Fruit fly (Drosophila melanogaster) whole organism, embryonic: ENCODE results near the gene CG15394.
A peak's percentile ranks its signal among the peaks of the same experiment; 100 is the strongest.

Source experiments
- Ada2b ChIP-seq: fragments of 200-800 bp; sonication (Bioruptor generic); IDR thresholded peaks from 2 replicates; pipeline ENCODE4 v1.3.6; 2022; ENCODE audit warnings: missing biosample characterization, missing genetic modification characterization
- Aef1 ChIP-seq: fragments of 200-800 bp; sonication (Bioruptor generic); IDR thresholded peaks from 3 replicates; pipeline ENCODE4 v1.3.6; 2022; ENCODE audit warnings: missing biosample characterization, missing genetic modification characterization
- Atf3 ChIP-seq: fragments of 200-800 bp; sonication (Bioruptor generic); optimal IDR thresholded peaks from 3 replicates; lab custom pipeline; 2016; ENCODE audit warnings: missing biosample characterization, missing genetic modification characterization
- Atf6 ChIP-seq: fragments of 200-800 bp; sonication (Bioruptor generic); IDR thresholded peaks from 2 replicates; pipeline ENCODE4 v1.3.6; 2022; ENCODE audit warnings: missing biosample characterization, missing genetic modification characterization
- B-H2 ChIP-seq: fragments of 200-800 bp; sonication (Bioruptor generic); optimal IDR thresholded peaks from 2 replicates; lab custom pipeline; 2018; ENCODE audit warnings: missing biosample characterization, mild to moderate bottlenecking, missing genetic modification characterization
- BtbVII ChIP-seq: fragments of 200-800 bp; sonication (Bioruptor generic); optimal IDR thresholded peaks from 3 replicates; lab custom pipeline; 2017; ENCODE audit warnings: missing biosample characterization, mild to moderate bottlenecking, missing genetic modification characterization
- CG10565 ChIP-seq: fragments of 200-800 bp; sonication (Bioruptor generic); optimal IDR thresholded peaks from 3 replicates; lab custom pipeline; 2016; ENCODE audit warnings: missing biosample characterization, mild to moderate bottlenecking, missing genetic modification characterization
- CG1233 ChIP-seq: fragments of 200-800 bp; sonication (Bioruptor generic); optimal IDR thresholded peaks from 4 replicates; lab custom pipeline; 2018; ENCODE audit warnings: missing biosample characterization, mild to moderate bottlenecking, missing genetic modification characterization
- CG13287 ChIP-seq: fragments of 200-800 bp; sonication (Bioruptor generic); IDR thresholded peaks from 2 replicates; pipeline ENCODE4 v1.3.6; 2022; ENCODE audit warnings: missing biosample characterization, missing genetic modification characterization; ENCODE audit not compliant: partially characterized antibody
- CG13296 ChIP-seq: fragments of 200-800 bp; sonication (Bioruptor generic); optimal IDR thresholded peaks from 3 replicates; lab custom pipeline; 2018; ENCODE audit warnings: missing biosample characterization, mild to moderate bottlenecking, missing genetic modification characterization
- CG13775 ChIP-seq: fragments of 200-800 bp; sonication (Bioruptor generic); optimal IDR thresholded peaks from 3 replicates; lab custom pipeline; 2017; ENCODE audit warnings: missing biosample characterization, mild to moderate bottlenecking, missing genetic modification characterization
- CG15696 ChIP-seq: fragments of 200-800 bp; sonication (Bioruptor generic); optimal IDR thresholded peaks from 2 replicates; lab custom pipeline; 2019; ENCODE audit warnings: missing biosample characterization, mild to moderate bottlenecking, missing genetic modification characterization, moderate library complexity
- CG3163 ChIP-seq: fragments of 200-800 bp; sonication (Bioruptor generic); optimal IDR thresholded peaks from 3 replicates; lab custom pipeline; 2016; ENCODE audit warnings: missing biosample characterization, missing genetic modification characterization
- CG32772 ChIP-seq: fragments of 200-800 bp; sonication (Bioruptor generic); IDR thresholded peaks from 2 replicates; pipeline ENCODE4 v1.3.6; 2022; ENCODE audit warnings: missing biosample characterization, missing genetic modification characterization
- CG34224 ChIP-seq: fragments of 200-800 bp; sonication (Bioruptor generic); IDR thresholded peaks from 3 replicates; pipeline ENCODE4 v1.3.6; 2022; ENCODE audit warnings: missing biosample characterization, missing genetic modification characterization; ENCODE audit not compliant: partially characterized antibody
- CG34376 ChIP-seq: fragments of 200-800 bp; sonication (Bioruptor generic); optimal IDR thresholded peaks from 2 replicates; lab custom pipeline; 2018; ENCODE audit warnings: missing biosample characterization, mild to moderate bottlenecking, missing genetic modification characterization
- CG4360 ChIP-seq: fragments of 200-800 bp; sonication (Bioruptor generic); IDR thresholded peaks from 2 replicates; pipeline ENCODE4 v1.3.6; 2022; ENCODE audit warnings: missing biosample characterization, missing genetic modification characterization
- CG4854 ChIP-seq: fragments of 200-800 bp; sonication (Bioruptor generic); optimal IDR thresholded peaks from 2 replicates; lab custom pipeline; 2016; ENCODE audit warnings: missing biosample characterization, missing genetic modification characterization, inconsistent platforms
- CG7987 ChIP-seq: fragments of 200-800 bp; sonication (Bioruptor generic); optimal IDR thresholded peaks from 2 replicates; lab custom pipeline; 2018; ENCODE audit warnings: missing biosample characterization, mild to moderate bottlenecking, missing genetic modification characterization, moderate library complexity
- CG8281 ChIP-seq: fragments of 200-800 bp; sonication (Bioruptor generic); optimal IDR thresholded peaks from 2 replicates; lab custom pipeline; 2018; ENCODE audit warnings: missing biosample characterization, mild to moderate bottlenecking, missing genetic modification characterization, moderate library complexity
- CG8478 ChIP-seq: fragments of >200 bp; optimal IDR thresholded peaks from 2 replicates; lab custom pipeline; 2018
- CG9215 ChIP-seq: fragments of 200-800 bp; sonication (Bioruptor generic); IDR thresholded peaks from 2 replicates; pipeline ENCODE4 v1.3.6; 2022; ENCODE audit warnings: missing biosample characterization, missing genetic modification characterization
- CG9797 ChIP-seq: fragments of 200-800 bp; sonication (Bioruptor generic); optimal IDR thresholded peaks from 3 replicates; lab custom pipeline; 2018; ENCODE audit warnings: missing biosample characterization, mild to moderate bottlenecking, missing genetic modification characterization
- CG9817 ChIP-seq: fragments of 200-800 bp; sonication (Bioruptor generic); optimal IDR thresholded peaks from 2 replicates; lab custom pipeline; 2018; ENCODE audit warnings: missing biosample characterization, mild to moderate bottlenecking, missing genetic modification characterization, moderate library complexity
- Camta ChIP-seq: fragments of 200-800 bp; sonication (Bioruptor generic); optimal IDR thresholded peaks from 2 replicates; lab custom pipeline; 2016; ENCODE audit warnings: missing biosample characterization, missing genetic modification characterization
- Doc2 ChIP-seq: fragments of 200-800 bp; sonication (Bioruptor generic); IDR thresholded peaks from 2 replicates; pipeline ENCODE4 v1.3.6; 2022; ENCODE audit warnings: missing biosample characterization, missing genetic modification characterization
- Eip74EF ChIP-seq, 2 experiments: fragments of 200-800 bp in 1 of 2; fragments of >200 bp in 1 of 2; sonication (Bioruptor generic) in 1 of 2; optimal IDR thresholded peaks; 2 replicates each; lab custom pipeline; 2017 to 2019; ENCODE audit warnings: missing biosample characterization in 2 of 2, missing genetic modification characterization in 2 of 2, mild to moderate bottlenecking in 1 of 2, moderate library complexity in 1 of 2
- Fer1 ChIP-seq: fragments of 200-800 bp; sonication (Bioruptor generic); optimal IDR thresholded peaks from 2 replicates; lab custom pipeline; 2017; ENCODE audit warnings: missing biosample characterization, mild to moderate bottlenecking, missing genetic modification characterization
- Lhr ChIP-seq: fragments of 200-800 bp; sonication (Bioruptor generic); optimal IDR thresholded peaks from 3 replicates; lab custom pipeline; 2017; ENCODE audit warnings: mild to moderate bottlenecking, missing biosample characterization, missing genetic modification reagents, missing genetic modification characterization
- MBD-R2 ChIP-seq: fragments of 200-800 bp; sonication (Bioruptor generic); IDR thresholded peaks from 2 replicates; pipeline ENCODE4 v1.3.6; 2022; ENCODE audit warnings: missing biosample characterization, missing genetic modification characterization
- Mad ChIP-seq: fragments of 200-800 bp; sonication (Bioruptor generic); optimal IDR thresholded peaks from 2 replicates; lab custom pipeline; 2016; ENCODE audit warnings: missing biosample characterization, missing genetic modification characterization
- Max ChIP-seq: fragments of 200-800 bp; sonication (Bioruptor generic); optimal IDR thresholded peaks from 2 replicates; lab custom pipeline; 2016; ENCODE audit warnings: missing biosample characterization, mild to moderate bottlenecking, missing genetic modification characterization
- NC2α ChIP-seq: fragments of 200-800 bp; sonication (Bioruptor generic); optimal IDR thresholded peaks from 2 replicates; lab custom pipeline; 2016; ENCODE audit warnings: missing biosample characterization, missing genetic modification characterization
- Oli ChIP-seq: fragments of 200-800 bp; sonication (Bioruptor generic); optimal IDR thresholded peaks from 2 replicates; lab custom pipeline; 2018; ENCODE audit warnings: missing biosample characterization, mild to moderate bottlenecking, missing genetic modification characterization, moderate library complexity
- Sin3A ChIP-seq: fragments of >200 bp; optimal IDR thresholded peaks from 2 replicates; lab custom pipeline; 2018
- bcd ChIP-seq: fragments of 200-800 bp; sonication (Bioruptor generic); optimal IDR thresholded peaks from 2 replicates; lab custom pipeline; 2017; ENCODE audit warnings: missing biosample characterization, mild to moderate bottlenecking, missing genetic modification characterization
- ftz-f1 ChIP-seq: fragments of 200-800 bp; sonication (Bioruptor generic); optimal IDR thresholded peaks from 2 replicates; lab custom pipeline; 2016; ENCODE audit warnings: missing biosample characterization, missing genetic modification characterization
- gce ChIP-seq: fragments of 200-800 bp; sonication (Bioruptor generic); IDR thresholded peaks from 3 replicates; pipeline ENCODE4 v1.3.6; 2022; ENCODE audit warnings: missing biosample characterization, missing genetic modification characterization
- gsb ChIP-seq: fragments of 200-800 bp; sonication (Bioruptor generic); IDR thresholded peaks from 2 replicates; pipeline ENCODE4 v1.3.6; 2022; ENCODE audit warnings: missing biosample characterization, missing genetic modification characterization
- hbn ChIP-seq: fragments of 200-800 bp; sonication (Bioruptor generic); IDR thresholded peaks from 2 replicates; pipeline ENCODE4 v1.3.6; 2022; ENCODE audit warnings: missing biosample characterization, missing genetic modification characterization; ENCODE audit not compliant: partially characterized antibody
- knrl ChIP-seq: fragments of 200-800 bp; sonication (Bioruptor generic); IDR thresholded peaks from 3 replicates; pipeline ENCODE4 v1.3.6; 2022; ENCODE audit warnings: missing biosample characterization, missing genetic modification characterization; ENCODE audit not compliant: partially characterized antibody
- mirr ChIP-seq: fragments of 200-800 bp; sonication (Bioruptor generic); optimal IDR thresholded peaks from 3 replicates; lab custom pipeline; 2018; ENCODE audit warnings: missing biosample characterization, mild to moderate bottlenecking, missing genetic modification characterization
- nmo ChIP-seq: fragments of 200-800 bp; sonication (Bioruptor generic); optimal IDR thresholded peaks from 2 replicates; lab custom pipeline; 2018; ENCODE audit warnings: missing biosample characterization, mild to moderate bottlenecking, missing genetic modification characterization, moderate library complexity
- nom ChIP-seq: fragments of 200-800 bp; sonication (Bioruptor generic); optimal IDR thresholded peaks from 2 replicates; lab custom pipeline; 2017; ENCODE audit warnings: missing biosample characterization, missing genetic modification characterization, mild to moderate bottlenecking, moderate library complexity, missing genetic modification reagents
- pzg ChIP-seq: fragments of 200-800 bp; sonication (Bioruptor generic); optimal IDR thresholded peaks from 3 replicates; lab custom pipeline; 2018; ENCODE audit warnings: missing biosample characterization, mild to moderate bottlenecking, missing genetic modification characterization, moderate library complexity
- sens-2 ChIP-seq: fragments of 200-800 bp; sonication (Bioruptor generic); IDR thresholded peaks from 2 replicates; pipeline ENCODE4 v1.3.6; 2022; ENCODE audit warnings: missing biosample characterization, missing genetic modification characterization
- stc ChIP-seq: fragments of 200-800 bp; sonication (Bioruptor generic); IDR thresholded peaks from 2 replicates; pipeline ENCODE4 v1.3.6; 2022; ENCODE audit warnings: missing biosample characterization, missing genetic modification characterization
- vnd ChIP-seq: fragments of 200-800 bp; sonication (Bioruptor generic); IDR thresholded peaks from 3 replicates; pipeline ENCODE4 v1.3.6; 2022; ENCODE audit warnings: missing biosample characterization, missing genetic modification characterization; ENCODE audit not compliant: partially characterized antibody
- vvl ChIP-seq: fragments of 200-800 bp; sonication (Bioruptor generic); IDR thresholded peaks from 2 replicates; pipeline ENCODE4 v1.3.6; 2022; ENCODE audit warnings: missing biosample characterization, missing genetic modification characterization
- yki ChIP-seq: fragments of >200 bp; optimal IDR thresholded peaks from 3 replicates; lab custom pipeline; 2018
- zen2 ChIP-seq: fragments of 200-800 bp; sonication (Bioruptor generic); IDR thresholded peaks from 3 replicates; pipeline ENCODE4 v1.3.6; 2022; ENCODE audit warnings: missing biosample characterization, missing genetic modification characterization; ENCODE audit not compliant: partially characterized antibody

CG15394 gene

dm6 chr2L:2585285-2585684 is 6.4 kb upstream of the CG15394 start, which contains the start of gene Drp1 (continued):
- TF ChIP-seq nom (GFP tag; lab: Kevin White, UChicago) (no peak), Doc2 (GFP tag; lab: Robert Waterston, UW) (no peak), BtbVII (no peak), CG4854 (GFP tag; lab: Kevin White, UChicago) (no peak), vvl (GFP tag; lab: Robert Waterston, UW) (peak; percentile 50; the same call in 1 of the 2 replicates), Aef1 (peak; percentile 36; the same call in 2 of the 3 replicates), Atf6 (peak; percentile 25; the same call in 1 of the 2 replicates), Ada2b (no peak), CG8478 (lab: Kevin White, UChicago) (no peak), CG3163 (GFP tag; lab: Kevin White, UChicago) (peak; percentile 17), Atf3 (GFP tag; lab: Kevin White, UChicago) (peak; percentile 12), MBD-R2 (peak; percentile 87), sens-2 (no peak), CG34376 (GFP tag; lab: Kevin White, UChicago) (no peak), CG4360 (peak; percentile 18; the same call in 1 of the 2 replicates), Oli (tag; lab: Kevin White, UChicago) (no peak), Fer1 (GFP tag; lab: Kevin White, UChicago) (peak; percentile 52), CG13775 (GFP tag; lab: Kevin White, UChicago) (peak; percentile 15), CG34224 (GFP tag; lab: Robert Waterston, UW) (peak; percentile 63), Mad (GFP tag; lab: Kevin White, UChicago) (peak; percentile 78), CG8281 (tag; lab: Kevin White, UChicago) (no peak), hbn (GFP tag; lab: Robert Waterston, UW) (peak; percentile 67), CG7987 (GFP tag; lab: Kevin White, UChicago) (peak; percentile 63), CG15696 (tag; lab: Kevin White, UChicago) (peak; percentile 27), CG9215 (GFP tag; lab: Robert Waterston, UW) (no peak; the same call in 1 of the 2 replicates), Eip74EF (GFP tag; optimal IDR thresholded peaks at IDR 0.05; lab: Kevin White, UChicago) (no peak), bcd (GFP tag; lab: Kevin White, UChicago) (peak; percentile 52), CG1233 (GFP tag; lab: Kevin White, UChicago) (peak; percentile 6), pzg (GFP tag; lab: Kevin White, UChicago) (peak; percentile 98), CG9797 (peak; percentile 54), zen2 (GFP tag; lab: Robert Waterston, UW) (peak; percentile 61; the same call in 2 of the 3 replicates), B-H2 (GFP tag; lab: Kevin White, UChicago) (peak; percentile 71), gsb (GFP tag; lab: Robert Waterston, UW) (no peak), ftz-f1 (GFP tag; lab: Kevin White, UChicago) (peak; percentile 45), vnd (GFP tag; lab: Robert Waterston, UW) (peak; percentile 56), CG32772 (GFP tag; lab: Robert Waterston, UW) (peak; percentile 37; the same call in 1 of the 2 replicates), Lhr (GFP tag; lab: Kevin White, UChicago) (peak; percentile 91), Max (GFP tag; lab: Kevin White, UChicago) (no peak), knrl (GFP tag; lab: Robert Waterston, UW) (peak; percentile 77), gce (no peak), Sin3A (lab: Kevin White, UChicago) (peak; percentile 59), CG13296 (GFP tag; lab: Kevin White, UChicago) (peak; percentile 4), CG10565 (GFP tag; lab: Kevin White, UChicago) (no peak), yki (lab: Kevin White, UChicago) (no peak), nmo (GFP tag; lab: Kevin White, UChicago) (peak; percentile 40), NC2α (GFP tag; lab: Kevin White, UChicago) (peak; percentile 20), stc (GFP tag; lab: Robert Waterston, UW) (no peak), mirr (GFP tag; lab: Kevin White, UChicago) (peak; percentile 22), CG13287 (GFP tag; lab: Robert Waterston, UW) (peak; percentile 88), CG9817 (tag; lab: Kevin White, UChicago) (peak; percentile 22), Camta (GFP tag; lab: Kevin White, UChicago) (peak; percentile 39)
